Fruit fly (Drosophila melanogaster): ENCODE results near the gene CG15461.

CG15461 gene

DNA sequence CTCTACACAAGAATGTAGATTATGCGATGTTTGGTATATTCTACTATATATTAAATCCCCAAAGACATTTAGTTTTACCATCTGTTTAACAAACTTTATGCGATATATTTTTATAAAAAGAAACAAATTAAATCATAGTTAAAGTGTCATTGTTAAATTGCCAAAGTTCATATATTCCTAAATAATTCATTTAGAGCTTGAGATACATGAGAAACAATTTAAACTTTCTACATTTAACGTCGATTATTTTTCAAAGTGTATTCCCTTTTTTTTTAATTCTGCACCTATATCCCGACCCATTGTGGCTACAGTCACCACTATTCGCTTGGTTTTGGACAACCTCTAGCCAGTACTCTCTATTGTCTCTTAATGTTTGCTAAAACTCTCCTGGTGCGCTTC, 4.0 kb downstream of the CG15461 start:
- no peak for TF ChIP-seq CTCF (optimal IDR thresholded peaks at IDR 0.05)
- TF ChIP-seq CG8478 (optimal IDR thresholded peaks at IDR 0.05), result no peak

DNA sequence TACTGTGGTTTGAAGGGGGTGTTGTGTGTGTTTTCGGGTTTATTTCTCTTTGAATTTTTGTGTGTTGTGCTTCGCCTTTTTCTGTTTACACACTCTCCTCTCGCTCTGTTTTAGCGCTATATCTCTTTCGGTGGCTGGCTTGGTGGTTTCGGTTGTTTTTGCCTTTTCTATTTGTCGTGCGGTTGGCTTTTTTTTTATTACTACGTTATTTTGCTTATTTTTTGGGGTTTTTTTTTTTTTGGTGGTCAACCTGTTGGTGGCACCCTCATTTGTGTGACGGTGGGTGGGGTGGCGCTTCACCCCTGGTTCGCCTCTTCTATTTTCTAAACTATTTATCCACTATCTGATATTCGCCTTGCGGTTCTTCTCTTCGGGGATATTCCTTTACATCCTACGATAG, 4.9 kb downstream of the CG15461 start:
- no peak for TF ChIP-seq CG8478 (optimal IDR thresholded peaks at IDR 0.05)
- TF ChIP-seq CTCF (optimal IDR thresholded peaks at IDR 0.05), result no peak

DNA sequence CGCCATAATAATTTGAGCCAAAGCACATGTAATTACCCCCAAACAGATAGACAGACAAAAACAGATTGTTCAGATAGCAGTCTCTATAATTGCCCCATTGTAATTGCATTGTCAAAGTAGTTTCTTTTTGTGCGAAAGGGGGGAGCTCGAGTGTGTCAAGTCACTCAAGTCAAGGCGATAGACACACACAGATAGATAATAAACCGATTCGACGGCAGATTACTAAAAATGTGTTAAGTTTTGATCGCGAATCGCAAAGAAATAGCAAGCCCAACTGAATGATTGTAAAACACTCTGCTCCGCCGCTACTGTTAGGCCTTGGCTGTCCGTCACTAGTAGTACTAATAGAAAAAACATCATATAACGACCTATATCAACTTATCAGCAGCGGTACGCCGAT, 6.7 kb downstream of the CG15461 start:
- no peak for TF ChIP-seq CG8478 (optimal IDR thresholded peaks at IDR 0.05)
- no peak for TF ChIP-seq CTCF (optimal IDR thresholded peaks at IDR 0.05)

DNA sequence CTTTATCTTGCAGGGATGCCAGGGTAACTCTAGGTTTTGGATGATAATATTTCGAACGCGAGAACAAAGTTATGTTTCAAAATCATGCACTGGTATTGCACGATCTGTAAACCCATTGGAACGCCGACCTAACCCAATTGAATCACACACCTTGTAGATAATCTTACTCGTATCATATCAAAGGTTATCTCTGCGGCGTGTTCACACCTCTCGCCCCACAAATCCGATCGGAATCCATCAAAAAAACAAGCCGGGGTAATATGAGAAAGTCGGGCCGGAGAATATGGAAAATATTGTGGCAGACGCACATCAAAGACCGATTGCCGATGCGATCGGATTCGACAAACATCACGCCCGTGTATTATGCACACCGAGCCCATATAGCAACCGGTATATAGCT, 9.1 kb downstream of the CG15461 start:
- TF ChIP-seq CTCF (optimal IDR thresholded peaks at IDR 0.05), result no peak
- no peak for TF ChIP-seq CG8478 (optimal IDR thresholded peaks at IDR 0.05)

DNA sequence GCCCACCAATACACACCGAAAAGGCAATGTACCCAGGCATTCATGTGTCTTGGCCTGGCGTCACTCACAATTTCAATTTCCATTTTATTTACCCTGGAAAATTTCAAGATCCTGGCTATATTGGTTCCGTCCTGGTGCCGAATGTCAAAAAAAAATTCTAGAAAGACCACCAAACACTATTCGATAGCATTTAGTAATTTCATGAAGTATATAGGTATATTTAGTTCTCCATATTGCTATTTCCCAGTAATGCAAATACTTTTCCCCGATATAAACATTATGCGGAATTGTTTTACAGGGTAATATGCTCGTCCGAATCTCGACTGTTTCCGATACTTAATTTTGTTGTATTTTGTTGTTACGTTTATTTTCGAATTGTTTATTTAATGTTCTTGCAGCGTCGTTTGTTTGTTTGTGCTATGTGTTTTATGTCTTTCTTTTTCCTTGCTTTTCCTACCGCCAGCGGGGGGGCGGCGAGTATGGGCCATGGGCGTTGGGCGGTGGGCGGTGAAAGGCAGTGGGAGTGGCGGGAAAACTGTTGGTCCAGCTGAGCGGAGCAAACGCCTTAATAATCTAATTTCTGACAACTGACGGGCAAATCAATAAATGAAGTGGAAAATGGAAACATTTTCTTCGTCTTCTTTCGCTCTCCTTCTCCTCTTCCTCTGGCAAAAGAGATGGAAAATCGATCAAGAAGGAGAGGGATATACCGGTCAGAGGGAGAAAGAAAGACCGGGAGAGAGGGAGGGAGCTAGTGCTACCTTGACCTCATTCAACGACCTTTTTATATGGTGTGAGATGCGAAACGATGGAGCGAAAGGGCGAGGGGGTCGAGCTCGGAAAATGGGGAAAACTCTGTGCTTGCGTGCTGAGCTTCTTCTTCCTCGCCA, 10.0 kb downstream of the CG15461 start:
- no peak for TF ChIP-seq CTCF (optimal IDR thresholded peaks at IDR 0.05)
- no peak for TF ChIP-seq CG8478 (optimal IDR thresholded peaks at IDR 0.05)

DNA sequence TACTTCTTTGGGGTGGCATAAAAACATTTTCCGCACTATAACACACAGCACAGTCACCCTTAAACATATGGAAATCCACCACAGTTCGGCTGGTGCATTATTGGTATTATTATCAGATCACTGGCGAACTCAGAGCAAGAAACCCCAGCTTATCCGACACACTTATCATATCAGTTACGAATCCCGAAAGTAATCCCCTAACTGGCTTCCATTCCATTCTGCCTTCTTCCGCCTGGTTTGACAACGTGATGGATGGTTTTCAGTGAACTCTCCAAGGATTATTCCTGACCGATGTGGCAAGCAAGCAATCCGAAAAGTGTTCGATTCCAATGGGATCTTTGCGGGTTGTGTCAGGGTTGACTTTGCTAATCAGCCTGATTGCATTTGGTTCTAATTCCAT, 13.0 kb downstream of the CG15461 start:
- TF ChIP-seq CTCF (optimal IDR thresholded peaks at IDR 0.05) (no peak), CG8478 (optimal IDR thresholded peaks at IDR 0.05) (no peak)

DNA sequence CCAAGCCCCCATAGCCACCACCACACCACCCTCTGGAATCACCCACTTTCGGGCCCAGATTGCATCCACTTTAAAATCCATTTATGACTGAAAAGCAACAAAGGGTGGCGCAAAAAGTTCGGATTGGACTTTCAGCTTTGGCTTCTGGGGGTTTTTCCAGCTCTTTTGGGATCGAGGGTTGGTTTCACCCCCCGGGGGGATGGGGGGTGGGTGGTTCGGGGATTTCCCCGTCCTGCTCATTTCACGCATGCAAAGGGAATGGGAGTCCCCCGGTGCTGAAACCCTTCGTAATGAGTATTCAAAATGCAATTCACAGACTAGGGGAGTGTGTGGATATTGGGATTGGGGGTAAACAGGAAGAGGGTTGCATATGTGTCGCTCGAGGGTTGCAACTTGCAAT, 13.8 kb downstream of the CG15461 start:
- TF ChIP-seq CTCF (optimal IDR thresholded peaks at IDR 0.05), result no peak

DNA sequence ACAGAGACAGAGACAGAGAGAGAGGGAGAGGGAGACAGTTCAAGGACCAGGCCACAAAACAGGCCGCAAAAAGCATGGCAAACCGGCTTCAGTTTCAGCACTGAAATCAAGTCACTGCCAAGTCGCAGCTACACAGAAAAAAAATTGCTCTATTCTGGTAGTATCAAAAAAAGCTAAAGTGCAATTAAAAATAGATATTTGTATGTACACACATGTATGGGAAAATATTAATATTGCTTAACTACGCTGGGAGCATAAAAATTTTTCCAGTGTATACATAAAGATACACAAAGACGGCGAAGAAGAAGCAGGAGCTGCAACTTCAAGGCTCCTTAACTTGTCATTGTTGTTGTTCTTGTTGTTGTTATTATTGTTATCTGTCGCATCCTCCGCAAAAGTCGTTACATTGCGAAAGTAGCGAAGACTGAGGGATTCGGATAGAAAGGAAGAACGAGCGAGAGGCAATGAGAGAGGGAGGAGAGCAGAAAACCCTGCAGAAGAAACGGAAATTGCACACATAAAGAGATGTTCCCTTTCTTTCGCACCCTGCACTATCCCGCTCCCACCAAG, 15.1 kb downstream of the CG15461 start:
- TF ChIP-seq CTCF (optimal IDR thresholded peaks at IDR 0.05) (no peak), CG8478 (optimal IDR thresholded peaks at IDR 0.05) (no peak)

DNA sequence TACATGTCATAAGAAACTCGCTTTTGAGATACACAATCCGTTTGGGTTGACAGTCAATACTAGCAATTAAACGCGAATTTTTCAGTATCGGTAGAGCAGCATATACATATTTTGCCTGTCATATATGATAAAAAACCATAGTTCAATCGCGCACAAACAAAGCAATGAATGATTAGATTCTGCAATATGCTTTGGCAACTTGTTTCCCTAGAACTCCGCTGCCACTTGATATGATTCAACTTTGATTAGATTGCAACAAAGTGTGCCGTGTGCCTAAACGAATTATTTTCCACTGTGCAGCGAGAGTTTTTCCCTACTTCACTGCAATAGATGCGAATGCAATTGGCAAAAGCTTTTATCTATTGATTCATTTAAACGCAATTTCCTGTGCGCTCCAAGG, 15.7 kb downstream of the CG15461 start:
- TF ChIP-seq CG8478 (optimal IDR thresholded peaks at IDR 0.05) (no peak), CTCF (optimal IDR thresholded peaks at IDR 0.05) (no peak)

DNA sequence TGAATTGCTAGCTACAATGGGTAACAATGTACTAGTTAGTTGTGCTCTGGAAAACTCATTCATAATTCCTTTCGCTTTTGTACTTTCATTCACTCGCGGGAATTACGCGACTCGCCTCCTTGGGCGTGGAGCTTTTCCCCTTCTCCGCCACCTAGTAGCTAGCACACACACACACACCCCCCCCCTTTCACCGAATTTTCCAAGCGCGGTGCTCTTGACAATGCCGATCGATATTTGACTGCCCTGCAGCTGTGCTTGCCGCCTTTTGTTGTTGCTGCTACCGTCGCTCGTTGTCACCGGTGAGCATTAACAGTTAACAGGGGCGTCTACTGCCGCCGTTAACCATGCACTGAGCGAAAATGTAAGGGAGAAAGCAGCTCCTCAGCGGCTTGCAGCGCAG, 16.3 kb downstream of the CG15461 start:
- TF ChIP-seq CG8478 (optimal IDR thresholded peaks at IDR 0.05) (no peak), CTCF (optimal IDR thresholded peaks at IDR 0.05) (no peak)

DNA sequence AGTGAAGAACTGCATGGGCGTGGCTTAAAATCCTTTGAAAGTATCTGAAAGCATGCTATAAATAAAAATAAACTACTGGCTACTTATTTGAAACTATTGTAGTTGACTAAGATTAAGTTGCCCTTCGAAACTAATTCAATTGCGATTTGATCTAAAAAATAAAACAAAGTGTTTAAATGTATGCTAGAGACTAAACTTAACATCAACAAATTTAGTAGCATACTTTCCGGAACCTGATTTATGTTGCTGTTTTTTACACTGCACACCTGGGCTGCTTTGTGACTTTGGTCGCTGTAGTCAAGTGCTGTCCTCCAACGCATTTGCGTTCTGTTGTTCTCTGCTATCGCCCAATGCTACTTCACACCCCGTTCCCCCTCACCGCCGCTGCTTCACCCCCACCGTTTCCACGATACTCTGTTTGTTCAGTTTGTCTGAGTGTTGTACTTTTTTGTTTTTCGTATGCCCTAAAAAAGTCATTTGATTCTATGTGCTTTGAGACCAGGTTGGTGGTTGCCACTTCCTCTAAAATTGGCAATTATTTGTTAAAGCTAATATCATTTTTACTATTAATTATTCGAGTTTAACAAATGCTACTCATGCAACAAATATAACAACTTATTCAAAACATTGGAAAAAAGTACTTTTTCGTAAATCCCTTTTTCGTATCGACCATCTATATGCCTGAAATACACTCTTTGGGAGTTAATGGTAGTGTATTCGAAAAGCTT, 17.0 kb downstream of the CG15461 start:
- TF ChIP-seq CG8478 (optimal IDR thresholded peaks at IDR 0.05), result no peak
- TF ChIP-seq CTCF (optimal IDR thresholded peaks at IDR 0.05), result no peak

DNA sequence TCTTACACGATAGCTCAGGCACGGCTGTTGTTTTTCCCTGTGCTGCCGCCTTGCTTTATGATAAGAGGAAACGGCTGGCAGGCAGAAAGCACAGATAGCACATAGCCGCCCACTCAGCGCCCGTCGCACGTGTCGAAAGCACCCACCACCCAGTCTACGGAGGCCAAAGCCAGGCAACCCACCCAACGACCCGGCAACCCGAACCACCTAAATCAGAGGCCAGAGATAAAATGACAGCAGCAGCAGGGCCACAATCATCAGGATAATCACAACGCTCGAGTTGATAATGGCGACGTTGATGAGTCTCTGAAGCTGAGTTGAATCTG, 17.5 kb downstream of the CG15461 start:
- TF ChIP-seq CG8478 (optimal IDR thresholded peaks at IDR 0.05), result no peak
- TF ChIP-seq CTCF (optimal IDR thresholded peaks at IDR 0.05), result no peak

DNA sequence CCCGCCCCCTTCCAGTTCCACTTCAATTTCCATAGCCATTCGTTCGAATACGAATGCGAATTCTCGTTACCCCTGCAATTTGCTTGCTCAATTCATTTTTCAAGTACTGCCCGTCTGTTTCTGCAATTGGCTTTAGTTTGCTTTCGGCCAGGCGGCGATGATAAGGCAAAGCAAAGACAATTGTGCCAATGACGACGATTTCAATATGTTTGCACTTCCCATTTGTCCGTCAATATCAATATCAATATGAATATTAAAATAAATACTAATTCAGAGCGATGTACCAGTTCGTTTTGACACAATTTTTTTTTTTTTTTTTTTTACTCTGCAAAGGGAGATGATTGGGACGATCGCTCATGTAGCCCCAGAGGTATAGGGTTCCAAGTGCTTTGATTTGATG, 19.9 kb downstream of the CG15461 start:
- TF ChIP-seq CTCF (optimal IDR thresholded peaks at IDR 0.05), result no peak
- no peak for TF ChIP-seq CG8478 (optimal IDR thresholded peaks at IDR 0.05)

DNA sequence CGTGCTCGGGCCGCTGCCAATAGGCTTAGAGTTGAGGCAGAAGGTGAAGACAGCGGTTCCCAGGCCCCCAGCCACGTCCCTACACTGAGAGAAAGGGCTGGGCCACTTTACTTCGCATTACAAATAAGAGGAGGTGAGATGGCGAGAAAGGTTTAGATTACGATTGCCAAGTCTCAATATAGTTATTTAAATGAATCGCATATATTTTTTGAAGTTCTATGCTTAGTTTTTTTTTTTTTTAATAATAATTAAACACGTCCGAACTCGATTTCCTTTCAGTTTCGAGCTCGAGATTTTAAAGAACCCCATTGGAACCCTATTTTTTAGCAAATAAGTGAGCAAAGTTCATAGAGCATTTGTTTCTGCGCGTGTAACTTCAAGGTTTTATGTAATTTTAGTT, 21.8 kb downstream of the CG15461 start:
- no peak for TF ChIP-seq CG8478 (optimal IDR thresholded peaks at IDR 0.05)
- TF ChIP-seq CTCF (optimal IDR thresholded peaks at IDR 0.05), result no peak

DNA sequence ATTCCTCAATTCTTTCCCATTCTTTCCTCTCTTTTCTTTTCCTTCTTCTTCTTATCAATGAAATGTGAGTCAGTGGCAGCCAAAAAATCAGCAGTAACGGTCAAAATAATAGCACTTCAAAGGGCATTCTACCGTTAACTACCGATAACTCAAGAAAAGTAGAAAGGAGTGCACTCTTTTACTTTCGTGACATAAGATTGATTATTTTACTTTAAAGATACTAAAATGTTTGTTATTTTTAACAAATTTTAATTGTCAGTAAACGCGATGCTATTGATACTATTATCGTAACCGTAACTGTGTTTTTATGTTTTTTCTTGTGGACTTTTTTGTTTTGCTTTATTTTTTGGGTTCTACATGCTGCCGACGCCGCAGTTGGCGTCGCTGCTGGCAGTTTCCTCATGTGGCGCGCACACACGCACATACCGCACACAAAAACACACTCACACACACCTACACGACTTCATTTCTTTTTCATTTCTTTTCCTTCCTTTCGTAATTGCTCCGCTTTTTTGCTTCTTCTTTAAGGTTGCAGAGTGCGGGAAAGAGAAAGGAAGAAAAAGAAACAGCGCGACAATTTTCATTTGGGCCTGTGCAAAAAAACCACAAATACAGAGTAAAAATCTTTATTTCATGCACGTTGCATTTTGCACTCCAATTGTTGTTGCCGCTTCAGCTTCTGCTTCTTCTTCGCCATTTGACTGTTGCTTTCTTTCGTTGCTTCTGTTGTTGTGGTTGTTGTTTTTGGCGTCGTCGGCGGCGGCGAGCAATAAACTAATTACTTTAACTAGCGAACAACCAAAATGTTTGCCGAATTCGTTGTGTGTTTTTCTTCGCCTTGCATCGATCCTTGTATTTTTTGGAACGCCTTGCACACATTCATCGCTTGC, 23.8 kb downstream of the CG15461 start:
- TF ChIP-seq CTCF (optimal IDR thresholded peaks at IDR 0.05), result no peak
- no peak for TF ChIP-seq CG8478 (optimal IDR thresholded peaks at IDR 0.05)

All from S2 (cell line).